Fruit fly (Drosophila melanogaster) whole organism, embryonic: ENCODE measurements around the gene Hexo1.

Experiments used
- Antp ChIP-seq: fragments of 200-800 bp; sonication (Bioruptor generic); optimal IDR thresholded peaks from 3 replicates; lab custom pipeline; 2016; ENCODE audit warnings: missing biosample characterization, missing genetic modification characterization
- CG10267 ChIP-seq: fragments of 200-800 bp; sonication (Bioruptor generic); optimal IDR thresholded peaks from 2 replicates; lab custom pipeline; 2018; ENCODE audit warnings: missing biosample characterization, mild to moderate bottlenecking, missing genetic modification characterization, moderate library complexity
- CG12659 ChIP-seq: fragments of 200-800 bp; sonication (Bioruptor generic); optimal IDR thresholded peaks from 3 replicates; lab custom pipeline; 2017; ENCODE audit warnings: mild to moderate bottlenecking, missing biosample characterization, missing genetic modification reagents, missing genetic modification characterization
- CG12769 ChIP-seq: fragments of 200-800 bp; sonication (Bioruptor generic); optimal IDR thresholded peaks from 2 replicates; lab custom pipeline; 2019; ENCODE audit warnings: missing biosample characterization, mild to moderate bottlenecking, missing genetic modification characterization, moderate library complexity
- CG13123 ChIP-seq: fragments of 200-800 bp; sonication (Bioruptor generic); optimal IDR thresholded peaks from 2 replicates; lab custom pipeline; 2016; ENCODE audit warnings: missing biosample characterization, missing genetic modification characterization
- CG14050 ChIP-seq: fragments of 200-800 bp; sonication (Bioruptor generic); IDR thresholded peaks from 3 replicates; pipeline ENCODE4 v1.3.6; 2022; ENCODE audit warnings: missing biosample characterization, missing genetic modification characterization
- CG17912 ChIP-seq: fragments of 200-800 bp; sonication (Bioruptor generic); optimal IDR thresholded peaks from 2 replicates; lab custom pipeline; 2018; ENCODE audit warnings: missing biosample characterization, mild to moderate bottlenecking, missing genetic modification characterization
- CG18619 ChIP-seq: fragments of 200-800 bp; sonication (Bioruptor generic); optimal IDR thresholded peaks from 3 replicates; lab custom pipeline; 2017; ENCODE audit warnings: missing biosample characterization, mild to moderate bottlenecking, missing genetic modification characterization
- CG30431 ChIP-seq: fragments of 200-800 bp; sonication (Bioruptor generic); optimal IDR thresholded peaks from 2 replicates; lab custom pipeline; 2017; ENCODE audit warnings: missing biosample characterization, missing genetic modification characterization
- CG3065 ChIP-seq: fragments of 200-800 bp; sonication (Bioruptor generic); optimal IDR thresholded peaks from 2 replicates; lab custom pipeline; 2016; ENCODE audit warnings: missing biosample characterization, missing genetic modification characterization
- CG32532 ChIP-seq: fragments of 200-800 bp; sonication (Bioruptor generic); IDR thresholded peaks from 2 replicates; pipeline ENCODE4 v1.3.6; 2022; ENCODE audit warnings: missing biosample characterization, missing genetic modification characterization
- CG34224 ChIP-seq: fragments of 200-800 bp; sonication (Bioruptor generic); IDR thresholded peaks from 3 replicates; pipeline ENCODE4 v1.3.6; 2022; ENCODE audit warnings: missing biosample characterization, missing genetic modification characterization; ENCODE audit not compliant: partially characterized antibody
- CG42726 ChIP-seq: fragments of 200-800 bp; sonication (Bioruptor generic); IDR thresholded peaks from 2 replicates; pipeline ENCODE4 v1.3.6; 2022; ENCODE audit warnings: missing biosample characterization, missing genetic modification characterization; ENCODE audit not compliant: partially characterized antibody
- CG4360 ChIP-seq: fragments of 200-800 bp; sonication (Bioruptor generic); IDR thresholded peaks from 2 replicates; pipeline ENCODE4 v1.3.6; 2022; ENCODE audit warnings: missing biosample characterization, missing genetic modification characterization
- CG6765 ChIP-seq: fragments of 200-800 bp; sonication (Bioruptor generic); optimal IDR thresholded peaks from 3 replicates; lab custom pipeline; 2017; ENCODE audit warnings: missing biosample characterization, mild to moderate bottlenecking, missing genetic modification characterization
- CG6791 ChIP-seq: fragments of 200-800 bp; sonication (Bioruptor generic); IDR thresholded peaks from 3 replicates; pipeline ENCODE4 v1.3.6; 2022; ENCODE audit warnings: missing biosample characterization, missing genetic modification characterization; ENCODE audit not compliant: partially characterized antibody
- CG9727 ChIP-seq: fragments of 200-800 bp; sonication (Bioruptor generic); optimal IDR thresholded peaks from 3 replicates; lab custom pipeline; 2017; ENCODE audit warnings: missing biosample characterization, mild to moderate bottlenecking, missing genetic modification characterization
- Camta ChIP-seq: fragments of 200-800 bp; sonication (Bioruptor generic); optimal IDR thresholded peaks from 2 replicates; lab custom pipeline; 2016; ENCODE audit warnings: missing biosample characterization, missing genetic modification characterization
- Dbx ChIP-seq: fragments of 200-800 bp; sonication (Bioruptor generic); IDR thresholded peaks from 3 replicates; pipeline ENCODE4 v1.3.6; 2022; ENCODE audit warnings: missing biosample characterization, missing genetic modification characterization
- Drgx ChIP-seq: fragments of 200-800 bp; sonication (Bioruptor generic); IDR thresholded peaks from 2 replicates; pipeline ENCODE4 v1.3.6; 2022; ENCODE audit warnings: missing biosample characterization, missing genetic modification characterization
- Ets97D ChIP-seq: fragments of 200-800 bp; sonication (Bioruptor generic); optimal IDR thresholded peaks from 3 replicates; lab custom pipeline; 2016; ENCODE audit warnings: missing biosample characterization, missing genetic modification characterization
- HLH54F ChIP-seq: fragments of 200-800 bp; sonication (Bioruptor generic); optimal IDR thresholded peaks from 3 replicates; lab custom pipeline; 2016; ENCODE audit warnings: missing biosample characterization, missing genetic modification characterization
- Jarid2 ChIP-seq: fragments of 200-800 bp; sonication (Bioruptor generic); optimal IDR thresholded peaks from 3 replicates; lab custom pipeline; 2017; ENCODE audit warnings: mild to moderate bottlenecking, missing biosample characterization, missing genetic modification reagents, missing genetic modification characterization
- Lim3 ChIP-seq: fragments of 200-800 bp; sonication (Bioruptor generic); IDR thresholded peaks from 2 replicates; pipeline ENCODE4 v1.3.6; 2022; ENCODE audit warnings: missing biosample characterization, missing genetic modification characterization
- Mad ChIP-seq: fragments of 200-800 bp; sonication (Bioruptor generic); optimal IDR thresholded peaks from 2 replicates; lab custom pipeline; 2016; ENCODE audit warnings: missing biosample characterization, missing genetic modification characterization
- Nf-YB ChIP-seq: fragments of 200-800 bp; sonication (Bioruptor generic); optimal IDR thresholded peaks from 3 replicates; lab custom pipeline; 2019; ENCODE audit warnings: missing biosample characterization, mild to moderate bottlenecking, missing genetic modification characterization, moderate library complexity
- Ravus ChIP-seq: fragments of 200-800 bp; sonication (Bioruptor generic); IDR thresholded peaks from 2 replicates; pipeline ENCODE4 v1.3.6; 2022; ENCODE audit warnings: missing biosample characterization, missing genetic modification characterization
- Usf ChIP-seq: fragments of 200-800 bp; sonication (Bioruptor generic); optimal IDR thresholded peaks from 2 replicates; lab custom pipeline; 2017; ENCODE audit warnings: missing genotype, missing biosample characterization, missing genetic modification characterization
- Xrp1 ChIP-seq: fragments of 200-800 bp; sonication (Bioruptor generic); IDR thresholded peaks from 2 replicates; pipeline ENCODE4 v1.3.6; 2022; ENCODE audit warnings: missing biosample characterization, missing genetic modification characterization
- YL-1 ChIP-seq: fragments of 200-800 bp; sonication (Bioruptor generic); optimal IDR thresholded peaks from 3 replicates; lab custom pipeline; 2017; ENCODE audit warnings: missing biosample characterization, mild to moderate bottlenecking, missing genetic modification characterization
- bowl ChIP-seq: fragments of 200-800 bp; sonication (Bioruptor generic); IDR thresholded peaks from 2 replicates; pipeline ENCODE4 v1.3.6; 2022; ENCODE audit warnings: missing biosample characterization, missing genetic modification characterization
- bsh ChIP-seq, 2 experiments: fragments of 200-800 bp; sonication (Bioruptor generic); optimal IDR thresholded peaks; 2 replicates each; lab custom pipeline; 2017 to 2018; ENCODE audit warnings: mild to moderate bottlenecking in 2 of 2, missing biosample characterization in 2 of 2, missing genetic modification characterization in 2 of 2, moderate library complexity in 1 of 2
- caup ChIP-seq: fragments of 200-800 bp; sonication (Bioruptor generic); optimal IDR thresholded peaks from 3 replicates; lab custom pipeline; 2017; ENCODE audit warnings: missing biosample characterization, mild to moderate bottlenecking, missing genetic modification characterization, moderate library complexity; ENCODE audit not compliant: severe bottlenecking
- dmrt99B ChIP-seq: fragments of 200-800 bp; sonication (Bioruptor generic); optimal IDR thresholded peaks from 2 replicates; lab custom pipeline; 2018; ENCODE audit warnings: missing biosample characterization, mild to moderate bottlenecking, missing genetic modification characterization, moderate library complexity
- exex ChIP-seq: fragments of 200-800 bp; sonication (Bioruptor generic); optimal IDR thresholded peaks from 4 replicates; lab custom pipeline; 2018; ENCODE audit warnings: missing biosample characterization, mild to moderate bottlenecking, missing genetic modification characterization, moderate library complexity
- ftz-f1 ChIP-seq: fragments of 200-800 bp; sonication (Bioruptor generic); optimal IDR thresholded peaks from 2 replicates; lab custom pipeline; 2016; ENCODE audit warnings: missing biosample characterization, missing genetic modification characterization
- gce ChIP-seq: fragments of 200-800 bp; sonication (Bioruptor generic); IDR thresholded peaks from 3 replicates; pipeline ENCODE4 v1.3.6; 2022; ENCODE audit warnings: missing biosample characterization, missing genetic modification characterization
- gem ChIP-seq: fragments of 200-800 bp; sonication (Bioruptor generic); optimal IDR thresholded peaks from 2 replicates; lab custom pipeline; 2019; ENCODE audit warnings: missing biosample characterization, mild to moderate bottlenecking, missing genetic modification characterization, moderate library complexity
- grau ChIP-seq: fragments of 200-800 bp; optimal IDR thresholded peaks from 3 replicates; lab custom pipeline; 2019; ENCODE audit warnings: missing biosample characterization, mild to moderate bottlenecking, missing genetic modification characterization, moderate library complexity
- gro ChIP-seq: fragments of 200-800 bp; sonication (Bioruptor generic); optimal IDR thresholded peaks from 2 replicates; lab custom pipeline; 2016; ENCODE audit warnings: missing biosample characterization, missing genetic modification characterization
- kay ChIP-seq: fragments of 200-800 bp; sonication (Bioruptor generic); optimal IDR thresholded peaks from 2 replicates; lab custom pipeline; 2016; ENCODE audit warnings: missing biosample characterization, missing genetic modification characterization
- lmd ChIP-seq: fragments of 200-800 bp; sonication (Bioruptor generic); IDR thresholded peaks from 2 replicates; pipeline ENCODE4 v1.3.6; 2022; ENCODE audit warnings: missing biosample characterization, missing genetic modification characterization
- lov ChIP-seq, 2 experiments: fragments of 200-800 bp in 1 of 2; fragments of >200 bp in 1 of 2; sonication (Bioruptor generic) in 1 of 2; IDR thresholded peaks in 1 of 2; optimal IDR thresholded peaks in 1 of 2; 2 replicates in 1 of 2; 3 replicates in 1 of 2; pipeline versions ENCODE4 v1.3.6 to Lab custom; 2017 to 2022; ENCODE audit warnings: missing biosample characterization in 1 of 2, missing genetic modification characterization in 1 of 2
- nerfin-1 ChIP-seq: fragments of 200-800 bp; sonication (Bioruptor generic); optimal IDR thresholded peaks from 3 replicates; lab custom pipeline; 2019; ENCODE audit warnings: missing biosample characterization, mild to moderate bottlenecking, missing genetic modification characterization, moderate library complexity
- schlank ChIP-seq: fragments of 200-800 bp; sonication (Bioruptor generic); optimal IDR thresholded peaks from 2 replicates; lab custom pipeline; 2018; ENCODE audit warnings: missing biosample characterization, mild to moderate bottlenecking, missing genetic modification characterization
- sima ChIP-seq: fragments of 200-800 bp; sonication (Bioruptor generic); optimal IDR thresholded peaks from 2 replicates; lab custom pipeline; 2016; ENCODE audit warnings: missing biosample characterization, missing genetic modification characterization
- sqz ChIP-seq: fragments of 200-800 bp; sonication (Bioruptor generic); optimal IDR thresholded peaks from 3 replicates; lab custom pipeline; 2018; ENCODE audit warnings: missing biosample characterization, mild to moderate bottlenecking, missing genetic modification characterization
- trem ChIP-seq: fragments of 200-800 bp; optimal IDR thresholded peaks from 3 replicates; lab custom pipeline; 2019; ENCODE audit warnings: missing biosample characterization, mild to moderate bottlenecking, missing genetic modification characterization, moderate library complexity
- usp ChIP-seq: fragments of >200 bp; optimal IDR thresholded peaks from 2 replicates; lab custom pipeline; 2017; ENCODE audit warnings: missing biosample characterization, missing genetic modification characterization
- zfh2 ChIP-seq: fragments of 200-800 bp; sonication (Bioruptor generic); optimal IDR thresholded peaks from 2 replicates; lab custom pipeline; 2016; ENCODE audit warnings: missing biosample characterization, missing genetic modification characterization

The Hexo1 gene

dm6 chr3L:4259102-4259558, 29.3 kb upstream of the Hexo1 start, which contains the start of the genes CG15011 and CG1309 (continued):
- TF ChIP-seq schlank (peak; percentile 8), zfh2 (GFP tag; lab: Kevin White, UChicago) (peak; percentile 86), HLH54F (GFP tag; lab: Kevin White, UChicago) (peak; percentile 90), CG4360 (GFP tag; lab: Robert Waterston, UW) (no peak), CG12769 (peak; percentile 94), Usf (GFP tag; lab: Kevin White, UChicago) (peak; percentile 51), Lim3 (GFP tag; lab: Robert Waterston, UW) (no peak), Xrp1 (GFP tag; lab: Robert Waterston, UW) (peak; percentile 80), lmd (GFP tag; lab: Robert Waterston, UW) (peak; percentile 83), CG10267 (tag; lab: Kevin White, UChicago) (peak; percentile 81), CG13123 (GFP tag; lab: Kevin White, UChicago) (peak; percentile 82), bowl (GFP tag; lab: Robert Waterston, UW) (no peak), gro (GFP tag; lab: Kevin White, UChicago) (peak; percentile 88), CG6791 (GFP tag; lab: Robert Waterston, UW) (no peak), gem (tag; lab: Kevin White, UChicago) (peak; percentile 91), lov (optimal IDR thresholded peaks at IDR 0.05; lab: Kevin White, UChicago) (no peak), lov (GFP tag; IDR thresholded peaks at IDR 0.05; lab: Robert Waterston, UW) (0 out of 3 replicates have a peak, but pooled peaks have one; percentile 21), Dbx (peak; percentile 72), CG6765 (GFP tag; lab: Kevin White, UChicago) (peak; percentile 0), gce (no peak), CG9727 (GFP tag; lab: Kevin White, UChicago) (peak; percentile 84), nerfin-1 (tag; lab: Kevin White, UChicago) (peak; percentile 93), kay (peak; percentile 72), grau (tag; lab: Kevin White, UChicago) (peak; percentile 86), dmrt99B (peak; percentile 77), Ravus (GFP tag; lab: Robert Waterston, UW) (no peak), sima (GFP tag; lab: Kevin White, UChicago) (peak; percentile 37), CG34224 (GFP tag; lab: Robert Waterston, UW) (no peak), Mad (GFP tag; lab: Kevin White, UChicago) (peak; percentile 80), Drgx (GFP tag; lab: Robert Waterston, UW) (peak; percentile 75), CG3065 (GFP tag; lab: Kevin White, UChicago) (peak; percentile 54), CG18619 (GFP tag; lab: Kevin White, UChicago) (peak; percentile 74), CG17912 (GFP tag; lab: Kevin White, UChicago) (peak; percentile 28), Camta (GFP tag; lab: Kevin White, UChicago) (peak; percentile 84), exex (peak; percentile 84), usp (no peak), CG32532 (GFP tag; lab: Robert Waterston, UW) (peak; percentile 83), YL-1 (GFP tag; lab: Kevin White, UChicago) (peak; percentile 90), Antp (peak; percentile 83), CG14050 (GFP tag; lab: Robert Waterston, UW) (peak; percentile 62), CG42726 (GFP tag; lab: Robert Waterston, UW) (no peak), Jarid2 (GFP tag; lab: Kevin White, UChicago) (peak; percentile 21), CG30431 (GFP tag; lab: Kevin White, UChicago) (peak; percentile 40), Ets97D (GFP tag; lab: Kevin White, UChicago) (peak; percentile 58), caup (peak; percentile 68), bsh (GFP tag; optimal IDR thresholded peaks at IDR 0.05; lab: Kevin White, UChicago) (peak; percentile 33 to 83), ftz-f1 (GFP tag; lab: Kevin White, UChicago) (no peak), trem (peak; percentile 93), Nf-YB (GFP tag; lab: Kevin White, UChicago) (peak; percentile 66), sqz (GFP tag; lab: Kevin White, UChicago) (peak; percentile 24), CG12659 (GFP tag; lab: Kevin White, UChicago) (peak; percentile 84)
